Worm (Caenorhabditis elegans) whole organism, L3 larva: Measurements from ENCODE around the gene pges-2.

ENCODE experiments used
- R02D3.7 ChIP-seq: fragments of 150-350 bp; optimal IDR thresholded peaks from 2 replicates; lab custom pipeline; 2014; ENCODE audit warnings: missing biosample characterization, missing genetic modification characterization
- ZK546.5 ChIP-seq: sonication (generic microtip); optimal IDR thresholded peaks from 2 replicates; lab custom pipeline; 2017; ENCODE audit warnings: missing biosample characterization, missing genetic modification characterization
- aly-2 ChIP-seq: fragments of 150-350 bp; optimal IDR thresholded peaks from 2 replicates; lab custom pipeline; 2014; ENCODE audit warnings: missing biosample characterization, missing genetic modification characterization
- ama-1 ChIP-seq: fragments of 150-350 bp; optimal IDR thresholded peaks from 2 replicates; lab custom pipeline; 2018
- ceh-16 ChIP-seq: sonication (generic microtip); optimal IDR thresholded peaks from 2 replicates; lab custom pipeline; 2017; ENCODE audit warnings: missing biosample characterization, missing genetic modification characterization
- ceh-28 ChIP-seq: fragments of 150-350 bp; optimal IDR thresholded peaks from 2 replicates; lab custom pipeline; 2014; ENCODE audit warnings: missing biosample characterization, missing genetic modification reagents, missing genetic modification characterization
- ceh-82 ChIP-seq: fragments of 150-350 bp; optimal IDR thresholded peaks from 2 replicates; lab custom pipeline; 2014; ENCODE audit warnings: missing biosample characterization, missing genetic modification characterization
- ceh-9 ChIP-seq: sonication (generic microtip); optimal IDR thresholded peaks from 2 replicates; lab custom pipeline; 2018; ENCODE audit warnings: missing biosample characterization, missing genetic modification characterization
- daf-12 ChIP-seq: fragments of 150-350 bp; optimal IDR thresholded peaks from 2 replicates; lab custom pipeline; 2014; ENCODE audit warnings: missing biosample characterization, missing genetic modification reagents, missing genetic modification characterization
- egl-27 ChIP-seq: sonication (generic microtip); optimal IDR thresholded peaks from 4 replicates; lab custom pipeline; 2017; ENCODE audit warnings: missing biosample characterization, missing genetic modification reagents, missing genetic modification characterization
- egl-5 ChIP-seq: fragments of 150-350 bp; optimal IDR thresholded peaks from 2 replicates; lab custom pipeline; 2017; ENCODE audit warnings: missing biosample characterization, missing genetic modification reagents, missing genetic modification characterization, inconsistent platforms
- elt-1 ChIP-seq: fragments of 150-350 bp; optimal IDR thresholded peaks from 2 replicates; lab custom pipeline; 2014; ENCODE audit warnings: missing biosample characterization, missing genetic modification characterization
- elt-2 ChIP-seq: sonication (generic microtip); optimal IDR thresholded peaks from 2 replicates; lab custom pipeline; 2016; ENCODE audit warnings: missing genetic modification reagents, mild to moderate bottlenecking, missing genetic modification characterization, missing compliant biosample characterization
- elt-3 ChIP-seq, 3 experiments: fragments of 150-350 bp in 1 of 3; sonication (generic microtip) in 2 of 3; optimal IDR thresholded peaks; 2 replicates in 2 of 3; 4 replicates in 1 of 3; lab custom pipeline; 2014 to 2017; ENCODE audit warnings: missing biosample characterization in 3 of 3, missing genetic modification characterization in 3 of 3
- eor-1 ChIP-seq, 2 experiments: fragments of 150-350 bp; optimal IDR thresholded peaks; 2 replicates each; lab custom pipeline; 2014 to 2018; ENCODE audit warnings: missing biosample characterization in 2 of 2, missing genetic modification characterization in 2 of 2
- fkh-10 ChIP-seq: sonication (generic microtip); optimal IDR thresholded peaks from 2 replicates; lab custom pipeline; 2017; ENCODE audit warnings: missing biosample characterization, missing genetic modification reagents, missing genetic modification characterization
- fkh-2 ChIP-seq: fragments of 150-350 bp; optimal IDR thresholded peaks from 2 replicates; lab custom pipeline; 2014; ENCODE audit warnings: missing biosample characterization, missing genetic modification reagents, missing genetic modification characterization
- fos-1 ChIP-seq: fragments of 150-350 bp; optimal IDR thresholded peaks from 2 replicates; lab custom pipeline; 2014; ENCODE audit warnings: missing biosample characterization, missing genetic modification characterization
- hmg-11 ChIP-seq: sonication (generic microtip); optimal IDR thresholded peaks from 2 replicates; lab custom pipeline; 2016; ENCODE audit warnings: missing genetic modification characterization, missing compliant biosample characterization
- jun-1 ChIP-seq: fragments of 150-350 bp; optimal IDR thresholded peaks from 2 replicates; lab custom pipeline; 2014; ENCODE audit warnings: missing biosample characterization, missing genetic modification reagents, missing genetic modification characterization
- lin-15B ChIP-seq: fragments of 150-350 bp; optimal IDR thresholded peaks from 2 replicates; lab custom pipeline; 2014; ENCODE audit warnings: missing biosample characterization, missing genetic modification characterization
- lin-39 ChIP-seq: fragments of 150-350 bp; optimal IDR thresholded peaks from 2 replicates; lab custom pipeline; 2018; ENCODE audit warnings: missing biosample characterization, missing genetic modification reagents, missing genetic modification characterization
- lsy-12 ChIP-seq: sonication (generic microtip); optimal IDR thresholded peaks from 2 replicates; lab custom pipeline; 2016; ENCODE audit warnings: mild to moderate bottlenecking, missing genetic modification characterization, missing compliant biosample characterization
- mdl-1 ChIP-seq: fragments of 150-350 bp; optimal IDR thresholded peaks from 2 replicates; lab custom pipeline; 2014; ENCODE audit warnings: missing biosample characterization, missing genetic modification characterization
- mml-1 ChIP-seq: fragments of 150-350 bp; sonication (generic microtip); optimal IDR thresholded peaks from 3 replicates; lab custom pipeline; 2014; ENCODE audit warnings: missing biosample characterization, missing genetic modification characterization
- nfya-1 ChIP-seq: sonication (generic microtip); optimal IDR thresholded peaks from 2 replicates; lab custom pipeline; 2017; ENCODE audit warnings: missing genetic modification characterization, mild to moderate bottlenecking, missing compliant biosample characterization, antibody characterized with exemption, moderate library complexity; ENCODE audit not compliant: insufficient read depth
- nhr-11 ChIP-seq: fragments of 150-350 bp; optimal IDR thresholded peaks from 2 replicates; lab custom pipeline; 2014; ENCODE audit warnings: missing biosample characterization, missing genetic modification characterization
- nhr-12 ChIP-seq: fragments of 150-350 bp; optimal IDR thresholded peaks from 2 replicates; lab custom pipeline; 2014; ENCODE audit warnings: missing biosample characterization, missing genetic modification characterization
- nhr-23 ChIP-seq: fragments of 150-350 bp; optimal IDR thresholded peaks from 2 replicates; lab custom pipeline; 2014; ENCODE audit warnings: missing biosample characterization, missing genetic modification reagents, missing genetic modification characterization
- nhr-237 ChIP-seq: fragments of 150-350 bp; optimal IDR thresholded peaks from 2 replicates; lab custom pipeline; 2014; ENCODE audit warnings: missing biosample characterization, missing genetic modification characterization
- nhr-25 ChIP-seq: sonication (generic microtip); optimal IDR thresholded peaks from 2 replicates; lab custom pipeline; 2017; ENCODE audit warnings: missing biosample characterization, missing genetic modification characterization
- nhr-28 ChIP-seq: fragments of 150-350 bp; optimal IDR thresholded peaks from 2 replicates; lab custom pipeline; 2014; ENCODE audit warnings: missing biosample characterization, missing genetic modification characterization
- nhr-43 ChIP-seq: sonication (generic microtip); optimal IDR thresholded peaks from 2 replicates; lab custom pipeline; 2016; ENCODE audit warnings: mild to moderate bottlenecking, missing genetic modification characterization, missing compliant biosample characterization; ENCODE audit not compliant: poor library complexity, severe bottlenecking
- nhr-67 ChIP-seq: fragments of 150-350 bp; optimal IDR thresholded peaks from 2 replicates; lab custom pipeline; 2014; ENCODE audit warnings: missing biosample characterization, missing genetic modification characterization
- nhr-76 ChIP-seq: fragments of 150-350 bp; sonication (generic microtip); optimal IDR thresholded peaks from 5 replicates; lab custom pipeline; 2014; ENCODE audit warnings: missing biosample characterization, missing genetic modification characterization
- nhr-77 ChIP-seq: fragments of 150-350 bp; optimal IDR thresholded peaks from 2 replicates; lab custom pipeline; 2014; ENCODE audit warnings: missing biosample characterization, missing genetic modification characterization
- pha-4 ChIP-seq: fragments of 150-350 bp; optimal IDR thresholded peaks from 2 replicates; lab custom pipeline; 2014; ENCODE audit warnings: missing biosample characterization, missing genetic modification reagents, missing genetic modification characterization
- pqm-1 ChIP-seq: fragments of 150-350 bp; optimal IDR thresholded peaks from 2 replicates; lab custom pipeline; 2017; ENCODE audit warnings: missing biosample characterization, missing genetic modification characterization, inconsistent platforms
- sea-2 ChIP-seq: fragments of 150-350 bp; sonication (generic microtip); optimal IDR thresholded peaks from 4 replicates; lab custom pipeline; 2014; ENCODE audit warnings: missing biosample characterization, missing genetic modification reagents, missing genetic modification characterization
- skn-1 ChIP-seq: fragments of 150-350 bp; optimal IDR thresholded peaks from 2 replicates; lab custom pipeline; 2014; ENCODE audit warnings: missing biosample characterization, missing genetic modification characterization
- snpc-4 ChIP-seq: fragments of 150-350 bp; optimal IDR thresholded peaks from 2 replicates; lab custom pipeline; 2014; ENCODE audit warnings: missing biosample characterization, missing genetic modification characterization
- tbx-2 ChIP-seq: sonication (generic microtip); optimal IDR thresholded peaks from 2 replicates; lab custom pipeline; 2016; ENCODE audit warnings: mild to moderate bottlenecking, missing genetic modification characterization, missing compliant biosample characterization
- unc-39 ChIP-seq: sonication (generic microtip); optimal IDR thresholded peaks from 4 replicates; lab custom pipeline; 2017; ENCODE audit warnings: missing biosample characterization, missing genetic modification characterization
- unc-62 ChIP-seq: fragments of 150-350 bp; sonication (generic microtip); optimal IDR thresholded peaks from 4 replicates; lab custom pipeline; 2014; ENCODE audit warnings: missing biosample characterization, missing genetic modification reagents, missing genetic modification characterization
- zag-1 ChIP-seq: fragments of 150-350 bp; optimal IDR thresholded peaks from 2 replicates; lab custom pipeline; 2014; ENCODE audit warnings: missing biosample characterization, missing genetic modification characterization
- ztf-11 ChIP-seq: fragments of 150-350 bp; optimal IDR thresholded peaks from 2 replicates; lab custom pipeline; 2014; ENCODE audit warnings: missing biosample characterization, missing genetic modification characterization
- ztf-4 ChIP-seq: fragments of 150-350 bp; optimal IDR thresholded peaks from 2 replicates; lab custom pipeline; 2014; ENCODE audit warnings: missing biosample characterization, missing genetic modification characterization

The pges-2 gene

DNA sequence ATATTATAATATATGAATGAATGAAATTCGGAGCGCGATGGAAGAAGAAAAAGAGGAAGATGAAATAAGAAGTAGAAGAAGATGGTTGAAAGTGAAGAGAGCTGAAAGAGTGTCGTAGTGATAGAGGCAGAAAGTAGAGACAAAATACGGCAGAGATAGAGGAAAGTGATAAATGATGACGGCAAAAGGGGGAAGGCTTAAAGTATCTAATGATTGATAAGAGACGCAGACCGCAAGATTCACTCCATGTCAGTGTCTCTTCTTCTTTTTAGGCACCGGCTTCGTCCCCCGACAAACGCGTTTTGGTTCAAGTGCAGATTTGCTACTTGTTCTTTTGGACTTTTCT, 25.3 kb downstream of the pges-2 start:
- TF ChIP-seq R02D3.7 (peak; percentile 2), nhr-28 (tag; lab: Kevin White, UChicago) (no peak), ceh-82 (tag; lab: Kevin White, UChicago) (peak; percentile 32), lin-39 (peak; percentile 71), daf-12 (tag; lab: Kevin White, UChicago) (no peak), ceh-16 (tag; lab: Kevin White, UChicago) (no peak), ceh-9 (tag; lab: Kevin White, UChicago) (no peak), nhr-76 (tag; lab: Kevin White, UChicago) (no peak), ama-1 (lab: Kevin White, UChicago) (no peak), nhr-43 (tag; lab: Kevin White, UChicago) (peak; percentile 68), mdl-1 (tag; lab: Kevin White, UChicago) (no peak), fkh-2 (tag; lab: Kevin White, UChicago) (no peak), elt-1 (tag; lab: Kevin White, UChicago) (peak; percentile 11), skn-1 (peak; percentile 84), lsy-12 (tag; lab: Kevin White, UChicago) (peak; percentile 35), elt-2 (tag; lab: Kevin White, UChicago) (peak; percentile 96), ztf-11 (tag; lab: Kevin White, UChicago) (no peak), tbx-2 (tag; lab: Kevin White, UChicago) (no peak), ZK546.5 (tag; lab: Kevin White, UChicago) (no peak), sea-2 (GFP tag; lab: Kevin White, UChicago) (no peak), nhr-25 (tag; lab: Kevin White, UChicago) (peak; percentile 88), egl-27 (peak; percentile 13), pqm-1 (peak; percentile 59), fos-1 (no peak), nhr-67 (tag; lab: Kevin White, UChicago) (no peak), lin-15B (no peak), eor-1 (tag; optimal IDR thresholded peaks at IDR 0.05; lab: Kevin White, UChicago) (no peak), elt-3 (tag; optimal IDR thresholded peaks at IDR 0.05; lab: Kevin White, UChicago) (peak in 2 of 3 experiments; percentile 15 to 52), nfya-1 (tag; lab: Kevin White, UChicago) (peak; percentile 34), hmg-11 (no peak), nhr-23 (tag; lab: Kevin White, UChicago) (peak; percentile 40), mml-1 (no peak), aly-2 (no peak), egl-5 (tag; lab: Kevin White, UChicago) (no peak), ztf-4 (no peak), jun-1 (peak; percentile 91), nhr-237 (tag; lab: Kevin White, UChicago) (no peak), ceh-28 (tag; lab: Kevin White, UChicago) (peak; percentile 50), nhr-12 (tag; lab: Kevin White, UChicago) (no peak), nhr-77 (tag; lab: Kevin White, UChicago) (no peak), unc-39 (tag; lab: Kevin White, UChicago) (no peak), nhr-11 (tag; lab: Kevin White, UChicago) (peak; percentile 76), unc-62 (peak; percentile 41), snpc-4 (tag; lab: Kevin White, UChicago) (peak; percentile 40), zag-1 (no peak), fkh-10 (GFP tag; lab: Kevin White, UChicago) (no peak), pha-4 (tag; lab: Kevin White, UChicago) (no peak)
